Worm (Caenorhabditis elegans): Measurements from ENCODE around the gene mlc-6.

DNA sequence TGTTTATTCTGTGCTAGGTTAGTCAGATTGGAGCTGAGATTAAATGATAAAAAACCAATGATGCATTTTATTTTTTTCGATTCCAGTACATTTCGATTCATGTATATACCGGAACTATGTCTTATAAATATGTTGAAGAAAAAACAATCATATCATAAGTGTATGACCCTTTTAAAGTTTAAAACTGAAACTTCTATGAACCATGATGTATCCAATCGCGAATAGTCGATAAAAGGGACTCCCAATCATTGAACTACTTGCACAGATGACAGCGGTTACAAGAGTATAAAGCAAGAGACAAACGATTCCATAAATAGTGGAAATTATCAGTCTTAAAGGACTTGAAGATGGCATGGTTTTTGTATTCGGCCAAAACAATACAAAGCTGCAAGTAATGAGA is 11.5 kb downstream of the mlc-6 start, which contains the start of gene srg-37:
- TF ChIP-seq C08G9.2 (tag; optimal IDR thresholded peaks at IDR 0.05) (no peak), nhr-232 (tag; optimal IDR thresholded peaks at IDR 0.05) (no peak), fkh-6 (tag; optimal IDR thresholded peaks at IDR 0.05) (no peak), C38D4.7 (GFP tag; optimal IDR thresholded peaks at IDR 0.05) (no peak), pat-9 (tag; optimal IDR thresholded peaks at IDR 0.05) (no peak), F13H6.1 (tag; optimal IDR thresholded peaks at IDR 0.05) (no peak), tbx-2 (tag; optimal IDR thresholded peaks at IDR 0.05) (no peak), pha-4 (tag; optimal IDR thresholded peaks at IDR 0.05) (no peak)

Measured in whole organism, late embryonic.